Fruit fly (Drosophila melanogaster): ENCODE measurements around the gene Srx.

Gene Srx

dm6 chrX:17844623-17845022, 12.2 kb upstream of the Srx start, which contains the start of the genes CG8142 and Ucp4A (continued):
- peak; percentile 66 for TF ChIP-seq CG8281 (tag; optimal IDR thresholded peaks at IDR 0.05)
- TF ChIP-seq CG31224 (GFP tag; IDR thresholded peaks at IDR 0.05), result peak; percentile 88
- peak; percentile 84 for TF ChIP-seq gcm (GFP tag; optimal IDR thresholded peaks at IDR 0.05)
- TF ChIP-seq CG10321 (GFP tag; IDR thresholded peaks at IDR 0.05), result peak; percentile 80
- TF ChIP-seq Lpt (GFP tag; optimal IDR thresholded peaks at IDR 0.05), result no peak
- peak in 1 of 2 experiments; percentile 56 for TF ChIP-seq Eip74EF (GFP tag; optimal IDR thresholded peaks at IDR 0.05)
- peak; percentile 45 for TF ChIP-seq CG17186 (GFP tag; optimal IDR thresholded peaks at IDR 0.05)
- TF ChIP-seq Dfd (GFP tag; optimal IDR thresholded peaks at IDR 0.05), result no peak
- peak; percentile 96 for TF ChIP-seq gem (tag; optimal IDR thresholded peaks at IDR 0.05)
- peak; percentile 60 for TF ChIP-seq CG4854 (GFP tag; optimal IDR thresholded peaks at IDR 0.05)
- peak; percentile 78 for TF ChIP-seq CG13123 (GFP tag; optimal IDR thresholded peaks at IDR 0.05)
- TF ChIP-seq Max (GFP tag; optimal IDR thresholded peaks at IDR 0.05), result peak; percentile 89
- TF ChIP-seq CG12744 (GFP tag; optimal IDR thresholded peaks at IDR 0.05), result peak; percentile 37
- TF ChIP-seq Fer3 (tag; optimal IDR thresholded peaks at IDR 0.05), result peak; percentile 92
- TF ChIP-seq maf-S (GFP tag; optimal IDR thresholded peaks at IDR 0.05), result peak; percentile 14
- TF ChIP-seq odd (GFP tag; optimal IDR thresholded peaks at IDR 0.05), result peak; percentile 75
- no peak for TF ChIP-seq Hey (tag; optimal IDR thresholded peaks at IDR 0.05)
- TF ChIP-seq Rx (GFP tag; IDR thresholded peaks at IDR 0.05), result peak; percentile 89
- peak; percentile 22 for TF ChIP-seq Atf3 (GFP tag; optimal IDR thresholded peaks at IDR 0.05)
- TF ChIP-seq gsb (GFP tag; IDR thresholded peaks at IDR 0.05), result peak; percentile 88
- no peak for TF ChIP-seq CG7963 (GFP tag; IDR thresholded peaks at IDR 0.05; ENCODE audit: partially characterized antibody)
- TF ChIP-seq slbo (GFP tag; IDR thresholded peaks at IDR 0.05), result peak; percentile 98
- peak; percentile 94 for TF ChIP-seq CG17829 (tag; optimal IDR thresholded peaks at IDR 0.05)
- peak; percentile 81 for TF ChIP-seq cwo (GFP tag; optimal IDR thresholded peaks at IDR 0.05)
- TF ChIP-seq stwl (tag; optimal IDR thresholded peaks at IDR 0.05), result peak; percentile 80
- TF ChIP-seq Fer2 (tag; optimal IDR thresholded peaks at IDR 0.05), result peak; percentile 88
- TF ChIP-seq CG10565 (GFP tag; optimal IDR thresholded peaks at IDR 0.05), result peak; percentile 23
- peak; percentile 96 for TF ChIP-seq Atf6 (GFP tag; IDR thresholded peaks at IDR 0.05)
- peak; percentile 92 for TF ChIP-seq Med (GFP tag)
- peak; percentile 72 for TF ChIP-seq Mad (GFP tag; optimal IDR thresholded peaks at IDR 0.05)
- TF ChIP-seq C15 (GFP tag; IDR thresholded peaks at IDR 0.05), result peak; percentile 89
- TF ChIP-seq CG16779 (GFP tag; IDR thresholded peaks at IDR 0.05), result peak; percentile 86
- peak; percentile 29; the same call in 1 of the 3 replicates for TF ChIP-seq z (GFP tag; IDR thresholded peaks at IDR 0.05)
- peak; percentile 96 for TF ChIP-seq CG6272 (GFP tag; IDR thresholded peaks at IDR 0.05)
- no peak for TF ChIP-seq h (optimal IDR thresholded peaks at IDR 0.05)
- TF ChIP-seq CG8089 (GFP tag; optimal IDR thresholded peaks at IDR 0.05), result peak; percentile 30
- no peak for TF ChIP-seq pita (GFP tag; optimal IDR thresholded peaks at IDR 0.05)
- peak; percentile 98 for TF ChIP-seq Xrp1 (GFP tag; IDR thresholded peaks at IDR 0.05)
- peak; percentile 87 for TF ChIP-seq trh (GFP tag; optimal IDR thresholded peaks at IDR 0.05)
- no peak for TF ChIP-seq vnd (GFP tag; IDR thresholded peaks at IDR 0.05; ENCODE audit: partially characterized antibody)
- TF ChIP-seq CG4730 (GFP tag; IDR thresholded peaks at IDR 0.05), result peak; percentile 96
- peak; percentile 76 for TF ChIP-seq dimm (GFP tag; IDR thresholded peaks at IDR 0.05)
- no peak for TF ChIP-seq eyg (GFP tag; optimal IDR thresholded peaks at IDR 0.05)
- peak; percentile 84 for TF ChIP-seq Nf-YC (tag; optimal IDR thresholded peaks at IDR 0.05)
- TF ChIP-seq CG2129 (GFP tag; IDR thresholded peaks at IDR 0.05; ENCODE audit: partially characterized antibody), result no peak
- TF ChIP-seq CG7839 (tag; optimal IDR thresholded peaks at IDR 0.05), result peak; percentile 93
- TF ChIP-seq zfh1 (GFP tag; IDR thresholded peaks at IDR 0.05), result peak; percentile 96
- no peak for TF ChIP-seq CG11398 (GFP tag; optimal IDR thresholded peaks at IDR 0.05)
- peak; percentile 91 for TF ChIP-seq CG15269 (tag; optimal IDR thresholded peaks at IDR 0.05)
- no peak for TF ChIP-seq repo (GFP tag; optimal IDR thresholded peaks at IDR 0.05)
- peak; percentile 67 for TF ChIP-seq Deaf1 (tag; optimal IDR thresholded peaks at IDR 0.05)
- peak; percentile 86 for TF ChIP-seq CG18619 (GFP tag; optimal IDR thresholded peaks at IDR 0.05)
